Fruit fly (Drosophila melanogaster) whole organism, embryonic: ENCODE measurements around the gene CG13409.

Experiments
- Bgb ChIP-seq: fragments of 200-800 bp; sonication (Bioruptor generic); IDR thresholded peaks from 2 replicates; pipeline ENCODE4 v1.3.6; 2022; ENCODE audit warnings: missing biosample characterization, missing genetic modification characterization; ENCODE audit not compliant: partially characterized antibody
- Blimp-1 ChIP-seq: fragments of 200-800 bp; sonication (Bioruptor generic); optimal IDR thresholded peaks from 3 replicates; lab custom pipeline; 2018; ENCODE audit warnings: missing biosample characterization, missing genetic modification characterization, mild to moderate bottlenecking, moderate library complexity, missing genetic modification reagents
- CG10147 ChIP-seq: fragments of 200-800 bp; sonication (Bioruptor generic); optimal IDR thresholded peaks from 2 replicates; lab custom pipeline; 2019; ENCODE audit warnings: missing biosample characterization, mild to moderate bottlenecking, missing genetic modification characterization, moderate library complexity
- CG10274 ChIP-seq: fragments of 200-800 bp; sonication (Bioruptor generic); optimal IDR thresholded peaks from 3 replicates; lab custom pipeline; 2017; ENCODE audit warnings: missing biosample characterization, mild to moderate bottlenecking, missing genetic modification characterization
- CG10565 ChIP-seq: fragments of 200-800 bp; sonication (Bioruptor generic); optimal IDR thresholded peaks from 3 replicates; lab custom pipeline; 2016; ENCODE audit warnings: missing biosample characterization, mild to moderate bottlenecking, missing genetic modification characterization
- CG11456 ChIP-seq: fragments of 200-800 bp; sonication (Bioruptor generic); IDR thresholded peaks from 3 replicates; pipeline ENCODE4 v1.3.6; 2022; ENCODE audit warnings: missing biosample characterization, missing genetic modification characterization
- CG12236 ChIP-seq: fragments of 200-800 bp; sonication (Bioruptor generic); optimal IDR thresholded peaks from 2 replicates; lab custom pipeline; 2016; ENCODE audit warnings: missing biosample characterization, missing genetic modification characterization
- CG12391 ChIP-seq: fragments of 200-800 bp; sonication (Bioruptor generic); optimal IDR thresholded peaks from 3 replicates; lab custom pipeline; 2018; ENCODE audit warnings: missing biosample characterization, mild to moderate bottlenecking, missing genetic modification characterization, moderate library complexity
- CG13287 ChIP-seq: fragments of 200-800 bp; sonication (Bioruptor generic); IDR thresholded peaks from 2 replicates; pipeline ENCODE4 v1.3.6; 2022; ENCODE audit warnings: missing biosample characterization, missing genetic modification characterization; ENCODE audit not compliant: partially characterized antibody
- CG13424 ChIP-seq: fragments of 200-800 bp; sonication (Bioruptor generic); optimal IDR thresholded peaks from 2 replicates; lab custom pipeline; 2019; ENCODE audit warnings: missing biosample characterization, mild to moderate bottlenecking, missing genetic modification characterization, moderate library complexity
- CG16813 ChIP-seq: fragments of 200-800 bp; sonication (Bioruptor generic); IDR thresholded peaks from 3 replicates; pipeline ENCODE4 v1.3.6; 2022; ENCODE audit warnings: missing biosample characterization, missing genetic modification characterization; ENCODE audit not compliant: partially characterized antibody
- CG17829 ChIP-seq: fragments of 200-800 bp; optimal IDR thresholded peaks from 2 replicates; lab custom pipeline; 2019; ENCODE audit warnings: missing biosample characterization, mild to moderate bottlenecking, missing genetic modification characterization, moderate library complexity
- CG2712 ChIP-seq: fragments of 200-800 bp; optimal IDR thresholded peaks from 3 replicates; lab custom pipeline; 2019; ENCODE audit warnings: missing biosample characterization, mild to moderate bottlenecking, missing genetic modification characterization, moderate library complexity
- CG3163 ChIP-seq: fragments of 200-800 bp; sonication (Bioruptor generic); optimal IDR thresholded peaks from 3 replicates; lab custom pipeline; 2016; ENCODE audit warnings: missing biosample characterization, missing genetic modification characterization
- CG3281 ChIP-seq: fragments of 200-800 bp; sonication (Bioruptor generic); optimal IDR thresholded peaks from 3 replicates; lab custom pipeline; 2017; ENCODE audit warnings: missing biosample characterization, mild to moderate bottlenecking, missing genetic modification characterization
- CG42726 ChIP-seq: fragments of 200-800 bp; sonication (Bioruptor generic); IDR thresholded peaks from 2 replicates; pipeline ENCODE4 v1.3.6; 2022; ENCODE audit warnings: missing biosample characterization, missing genetic modification characterization; ENCODE audit not compliant: partially characterized antibody
- CG5245 ChIP-seq: fragments of 200-800 bp; sonication (Bioruptor generic); optimal IDR thresholded peaks from 3 replicates; lab custom pipeline; 2016; ENCODE audit warnings: missing biosample characterization, missing genetic modification characterization
- CG6654 ChIP-seq: fragments of 200-800 bp; sonication (Bioruptor generic); optimal IDR thresholded peaks from 2 replicates; lab custom pipeline; 2017; ENCODE audit warnings: missing biosample characterization, mild to moderate bottlenecking, missing genetic modification characterization
- CG8924 ChIP-seq: fragments of 200-800 bp; optimal IDR thresholded peaks from 3 replicates; lab custom pipeline; 2019; ENCODE audit warnings: missing biosample characterization, mild to moderate bottlenecking, missing genetic modification characterization, moderate library complexity
- CG9817 ChIP-seq: fragments of 200-800 bp; sonication (Bioruptor generic); optimal IDR thresholded peaks from 2 replicates; lab custom pipeline; 2018; ENCODE audit warnings: missing biosample characterization, mild to moderate bottlenecking, missing genetic modification characterization, moderate library complexity
- Dll ChIP-seq: fragments of 200-800 bp; sonication (Bioruptor generic); IDR thresholded peaks from 4 replicates; pipeline ENCODE4 v1.3.6; 2022; ENCODE audit warnings: missing biosample characterization, missing genetic modification characterization; ENCODE audit not compliant: partially characterized antibody
- Dp ChIP-seq: fragments of 200-800 bp; sonication (Bioruptor generic); optimal IDR thresholded peaks from 2 replicates; lab custom pipeline; 2018; ENCODE audit warnings: missing biosample characterization, mild to moderate bottlenecking, missing genetic modification characterization, moderate library complexity
- Gug ChIP-seq: fragments of 200-800 bp; sonication (Bioruptor generic); IDR thresholded peaks from 4 replicates; pipeline ENCODE4 v1.3.6; 2022; ENCODE audit warnings: missing biosample characterization, missing genetic modification characterization
- HLH4C ChIP-seq: fragments of 200-800 bp; sonication (Bioruptor generic); IDR thresholded peaks from 3 replicates; pipeline ENCODE4 v1.3.6; 2022; ENCODE audit warnings: missing biosample characterization, missing genetic modification characterization; ENCODE audit not compliant: partially characterized antibody
- Hr3 ChIP-seq: fragments of 200-800 bp; sonication (Bioruptor generic); optimal IDR thresholded peaks from 3 replicates; lab custom pipeline; 2016; ENCODE audit warnings: missing biosample characterization, missing genetic modification characterization
- Hsf ChIP-seq: fragments of 200-800 bp; sonication (Bioruptor generic); optimal IDR thresholded peaks from 3 replicates; lab custom pipeline; 2016; ENCODE audit warnings: missing biosample characterization, missing genetic modification characterization
- Lhr ChIP-seq: fragments of 200-800 bp; sonication (Bioruptor generic); optimal IDR thresholded peaks from 3 replicates; lab custom pipeline; 2017; ENCODE audit warnings: mild to moderate bottlenecking, missing biosample characterization, missing genetic modification reagents, missing genetic modification characterization
- Myb ChIP-seq: fragments of 200-800 bp; sonication (Bioruptor generic); optimal IDR thresholded peaks from 2 replicates; lab custom pipeline; 2016; ENCODE audit warnings: missing biosample characterization, missing genetic modification characterization
- NC2β ChIP-seq: fragments of 200-800 bp; sonication (Bioruptor generic); optimal IDR thresholded peaks from 2 replicates; lab custom pipeline; 2016; ENCODE audit warnings: missing biosample characterization, missing genetic modification characterization
- PHDP ChIP-seq: fragments of 200-800 bp; sonication (Bioruptor generic); optimal IDR thresholded peaks from 3 replicates; lab custom pipeline; 2018; ENCODE audit warnings: missing biosample characterization, mild to moderate bottlenecking, missing genetic modification characterization, moderate library complexity
- Spps ChIP-seq: fragments of 200-800 bp; sonication (Bioruptor generic); optimal IDR thresholded peaks from 2 replicates; lab custom pipeline; 2018; ENCODE audit warnings: missing biosample characterization, mild to moderate bottlenecking, missing genetic modification characterization
- Sry-δ ChIP-seq: fragments of 200-800 bp; sonication (Bioruptor generic); optimal IDR thresholded peaks from 2 replicates; lab custom pipeline; 2016; ENCODE audit warnings: missing biosample characterization, missing genetic modification characterization
- amos ChIP-seq: fragments of 200-800 bp; sonication (Bioruptor generic); IDR thresholded peaks from 2 replicates; pipeline ENCODE4 v1.3.6; 2022; ENCODE audit warnings: missing biosample characterization, missing genetic modification characterization; ENCODE audit not compliant: partially characterized antibody
- aop ChIP-seq: fragments of 200-800 bp; sonication (Bioruptor generic); IDR thresholded peaks from 2 replicates; pipeline ENCODE4 v1.3.6; 2022; ENCODE audit warnings: missing biosample characterization, missing genetic modification characterization
- ase ChIP-seq: fragments of 200-800 bp; sonication (Bioruptor generic); IDR thresholded peaks from 3 replicates; pipeline ENCODE4 v1.3.6; 2022; ENCODE audit warnings: missing biosample characterization, missing genetic modification characterization
- cad ChIP-seq: fragments of >200 bp; optimal IDR thresholded peaks from 2 replicates; lab custom pipeline; 2017; ENCODE audit warnings: missing biosample characterization, missing genetic modification characterization
- cg ChIP-seq: fragments of 200-800 bp; sonication (Bioruptor generic); optimal IDR thresholded peaks from 3 replicates; lab custom pipeline; 2019; ENCODE audit warnings: missing biosample characterization, mild to moderate bottlenecking, missing genetic modification characterization, moderate library complexity
- chinmo ChIP-seq: fragments of 200-800 bp; sonication (Bioruptor generic); IDR thresholded peaks from 4 replicates; pipeline ENCODE4 v1.3.6; 2022; ENCODE audit warnings: missing biosample characterization, missing genetic modification characterization; ENCODE audit not compliant: partially characterized antibody
- ci ChIP-seq: fragments of 200-800 bp; sonication (Bioruptor generic); IDR thresholded peaks from 3 replicates; pipeline ENCODE4 v1.3.6; 2022; ENCODE audit warnings: missing biosample characterization, missing genetic modification characterization
- dati ChIP-seq: fragments of 200-800 bp; sonication (Bioruptor generic); IDR thresholded peaks from 2 replicates; pipeline ENCODE4 v1.3.6; 2022; ENCODE audit warnings: missing biosample characterization, missing genetic modification characterization
- fd3F ChIP-seq: fragments of 200-800 bp; sonication (Bioruptor generic); optimal IDR thresholded peaks from 2 replicates; lab custom pipeline; 2018; ENCODE audit warnings: missing biosample characterization, mild to moderate bottlenecking, missing genetic modification characterization, moderate library complexity
- gro ChIP-seq: fragments of 200-800 bp; sonication (Bioruptor generic); optimal IDR thresholded peaks from 2 replicates; lab custom pipeline; 2016; ENCODE audit warnings: missing biosample characterization, missing genetic modification characterization
- lilli ChIP-seq: fragments of 200-800 bp; sonication (Bioruptor generic); optimal IDR thresholded peaks from 3 replicates; lab custom pipeline; 2016; ENCODE audit warnings: missing biosample characterization, missing genetic modification characterization
- oc ChIP-seq: fragments of 200-800 bp; sonication (Bioruptor generic); optimal IDR thresholded peaks from 2 replicates; lab custom pipeline; 2018; ENCODE audit warnings: missing biosample characterization, mild to moderate bottlenecking, missing genetic modification characterization, moderate library complexity
- sd ChIP-seq: fragments of 200-800 bp; sonication (Bioruptor generic); optimal IDR thresholded peaks from 3 replicates; lab custom pipeline; 2018; ENCODE audit warnings: missing biosample characterization, mild to moderate bottlenecking, missing genetic modification characterization, moderate library complexity
- sens ChIP-seq: fragments of 200-800 bp; sonication (Bioruptor generic); peaks from one replicate; lab custom pipeline; 2016; ENCODE audit warnings: missing biosample characterization, missing genetic modification characterization
- sr ChIP-seq: fragments of 200-800 bp; sonication (Bioruptor generic); IDR thresholded peaks from 3 replicates; pipeline ENCODE4 v1.3.6; 2022; ENCODE audit warnings: missing biosample characterization, missing genetic modification characterization
- vvl ChIP-seq: fragments of 200-800 bp; sonication (Bioruptor generic); IDR thresholded peaks from 2 replicates; pipeline ENCODE4 v1.3.6; 2022; ENCODE audit warnings: missing biosample characterization, missing genetic modification characterization
- zfh2 ChIP-seq: fragments of 200-800 bp; sonication (Bioruptor generic); optimal IDR thresholded peaks from 2 replicates; lab custom pipeline; 2016; ENCODE audit warnings: missing biosample characterization, missing genetic modification characterization

Gene CG13409

dm6 chr3R:22041625-22042282 is 10.1 kb upstream of the CG13409 start, which contains the start of gene how (continued):
- peak; percentile 92 for TF ChIP-seq Dp (GFP tag; lab: Kevin White, UChicago)
- TF ChIP-seq Spps (tag; lab: Kevin White, UChicago): peak; percentile 1
- 0 out of 2 replicates have a peak, but pooled peaks have one; percentile 3 for TF ChIP-seq CG42726 (GFP tag; lab: Robert Waterston, UW)
- no peak for TF ChIP-seq CG10147 (GFP tag; lab: Kevin White, UChicago)
- TF ChIP-seq PHDP (tag; lab: Kevin White, UChicago): peak; percentile 36
- peak; percentile 47 for TF ChIP-seq CG3281
- TF ChIP-seq CG5245 (GFP tag; lab: Kevin White, UChicago): no peak
- peak; percentile 74 for TF ChIP-seq Myb
- peak; percentile 34 for TF ChIP-seq CG17829 (tag; lab: Kevin White, UChicago)
- TF ChIP-seq Dll (GFP tag; lab: Robert Waterston, UW): peak; percentile 57; the same call in 3 of the 4 replicates
- TF ChIP-seq CG9817: no peak
- TF ChIP-seq dati (GFP tag; lab: Robert Waterston, UW): no peak
- no peak for TF ChIP-seq Gug (GFP tag; lab: Robert Waterston, UW)
- TF ChIP-seq CG13424: peak; percentile 8
- TF ChIP-seq ase: no peak
- TF ChIP-seq CG3163 (GFP tag; lab: Kevin White, UChicago): peak; percentile 91
- no peak for TF ChIP-seq CG10274
- peak; percentile 23 for TF ChIP-seq NC2β (GFP tag; lab: Kevin White, UChicago)

dm6 chr3R:22040400-22040799 is 8.7 kb upstream of the CG13409 start:
- no peak for TF ChIP-seq lilli
- TF ChIP-seq CG8924: no peak
- no peak for TF ChIP-seq Hr3
- TF ChIP-seq zfh2 (GFP tag; lab: Kevin White, UChicago): no peak
- peak; percentile 49 for TF ChIP-seq CG6654 (GFP tag; lab: Kevin White, UChicago)
- no peak for TF ChIP-seq chinmo
- TF ChIP-seq CG16813: no peak
- no peak for TF ChIP-seq gro
- TF ChIP-seq CG11456: 0 out of 3 replicates have a peak, but pooled peaks have one; percentile 24
- TF ChIP-seq ci (GFP tag; lab: Robert Waterston, UW): 0 out of 3 replicates have a peak, but pooled peaks have one; percentile 12
- TF ChIP-seq Sry-δ (GFP tag; lab: Kevin White, UChicago): no peak
- peak; percentile 67 for TF ChIP-seq oc (tag; lab: Kevin White, UChicago)
- TF ChIP-seq sens (GFP tag; lab: Kevin White, UChicago): no peak
- peak; percentile 6 for TF ChIP-seq Blimp-1 (GFP tag; lab: Kevin White, UChicago)
- TF ChIP-seq CG13287 (GFP tag; lab: Robert Waterston, UW): no peak
- peak; percentile 94 for TF ChIP-seq sr (GFP tag; lab: Robert Waterston, UW)
- no peak for TF ChIP-seq CG12236 (GFP tag; lab: Kevin White, UChicago)
- TF ChIP-seq aop (GFP tag; lab: Robert Waterston, UW): no peak
- TF ChIP-seq Lhr (GFP tag; lab: Kevin White, UChicago): no peak
- no peak for TF ChIP-seq Hsf (GFP tag; lab: Kevin White, UChicago)
- no peak for TF ChIP-seq fd3F
- TF ChIP-seq CG2712 (tag; lab: Kevin White, UChicago): no peak
- no peak for TF ChIP-seq HLH4C (GFP tag; lab: Robert Waterston, UW)
- TF ChIP-seq Bgb: no peak
- TF ChIP-seq vvl (GFP tag; lab: Robert Waterston, UW): 0 out of 2 replicates have a peak, but pooled peaks have one; percentile 22
- no peak for TF ChIP-seq cad
- no peak for TF ChIP-seq CG12391 (tag; lab: Kevin White, UChicago)
- TF ChIP-seq CG10565 (GFP tag; lab: Kevin White, UChicago): no peak
- no peak for TF ChIP-seq amos (GFP tag; lab: Robert Waterston, UW)
- no peak for TF ChIP-seq cg (GFP tag; lab: Kevin White, UChicago)
- TF ChIP-seq sd: peak; percentile 47
